Fruit fly (Drosophila melanogaster) S2 (cell line): ENCODE results near the gene rdog.

Source experiments
- CG8478 ChIP-seq: fragments of >200 bp; optimal IDR thresholded peaks from 2 replicates; lab custom pipeline; 2018
- CTCF ChIP-seq, 2 experiments: fragments of >200 bp; optimal IDR thresholded peaks; 2 replicates each; lab custom pipeline; 2018

dm6 chr3R:29204612-29205480 is 46.9 kb downstream of the rdog start:
- TF ChIP-seq CTCF (optimal IDR thresholded peaks at IDR 0.05; lab: Kevin White, UChicago): no peak
- TF ChIP-seq CG8478 (lab: Kevin White, UChicago): no peak
